Worm (Caenorhabditis elegans) whole organism, mixed stage, embryonic: ENCODE measurements around the gene nhr-185.

ENCODE experiments used
- elt-1 ChIP-seq: sonication (generic microtip); optimal IDR thresholded peaks from 2 replicates; lab custom pipeline; 2017; ENCODE audit warnings: missing genetic modification characterization, mild to moderate bottlenecking, missing compliant biosample characterization, antibody characterized with exemption, moderate library complexity, borderline replicate concordance; ENCODE audit not compliant: insufficient read depth
- elt-3 ChIP-seq: fragments of 150-350 bp; optimal IDR thresholded peaks from 2 replicates; lab custom pipeline; 2014; ENCODE audit warnings: missing biosample characterization, missing genetic modification characterization
- lsy-2 ChIP-seq: fragments of 150-350 bp; optimal IDR thresholded peaks from 2 replicates; lab custom pipeline; 2014; ENCODE audit warnings: missing biosample characterization, missing genetic modification characterization
- mep-1 ChIP-seq: fragments of 150-350 bp; optimal IDR thresholded peaks from 2 replicates; lab custom pipeline; 2017; ENCODE audit warnings: missing biosample characterization, missing genetic modification reagents, missing genetic modification characterization, inconsistent platforms
- nhr-12 ChIP-seq: fragments of 150-350 bp; optimal IDR thresholded peaks from 2 replicates; lab custom pipeline; 2014; ENCODE audit warnings: missing biosample characterization, missing genetic modification characterization
- nhr-28 ChIP-seq: fragments of 150-350 bp; optimal IDR thresholded peaks from 2 replicates; lab custom pipeline; 2014; ENCODE audit warnings: missing biosample characterization, missing genetic modification characterization
- nhr-76 ChIP-seq: sonication (generic microtip); optimal IDR thresholded peaks from 2 replicates; lab custom pipeline; 2017; ENCODE audit warnings: missing biosample characterization, missing genetic modification characterization
- snpc-4 ChIP-seq: fragments of 150-350 bp; optimal IDR thresholded peaks from 2 replicates; lab custom pipeline; 2014; ENCODE audit warnings: missing biosample characterization, missing genetic modification characterization
- sptf-1 ChIP-seq: sonication (generic microtip); optimal IDR thresholded peaks from 2 replicates; lab custom pipeline; 2017; ENCODE audit warnings: mild to moderate bottlenecking, missing genetic modification characterization, moderate library complexity, missing compliant biosample characterization
- unc-39 ChIP-seq: fragments of 150-350 bp; optimal IDR thresholded peaks from 2 replicates; lab custom pipeline; 2014; ENCODE audit warnings: missing biosample characterization, missing genetic modification characterization

- TF ChIP-seq unc-39 (tag; lab: Kevin White, UChicago) (no peak), snpc-4 (tag; lab: Kevin White, UChicago) (no peak), nhr-28 (tag; lab: Kevin White, UChicago) (no peak), sptf-1 (tag; lab: Kevin White, UChicago) (no peak), elt-3 (tag; lab: Kevin White, UChicago) (no peak), lsy-2 (tag; lab: Kevin White, UChicago) (no peak), nhr-12 (no peak), nhr-76 (tag; lab: Kevin White, UChicago) (no peak), mep-1 (tag; lab: Kevin White, UChicago) (no peak), elt-1 (no peak)
These were observed 41.7 kb downstream of the nhr-185 start, which contains the start of gene R08F11.4 for ce11 chrV:3805499-3805898.
